Fruit fly (Drosophila melanogaster): ENCODE measurements around the gene CG15432.

CG15432 gene

dm6 chr2L:4442010-4442587 lies at the start of gene CG15432, which contains the start of gene Sfp24F:
Gene CG15432, plus strand, starts transcription at chr2L:4442320.
Gene Sfp24F, minus strand, starts transcription at chr2L:4442060.
- TF ChIP-seq noc (tag; optimal IDR thresholded peaks at IDR 0.05) = no peak

dm6 chr2L:4393842-4394421 lies 48.2 kb upstream of the CG15432 start, which contains the start of gene CG3652:
Gene CG3652, minus strand, starts transcription at chr2L:4393876.
- TF ChIP-seq noc (tag; optimal IDR thresholded peaks at IDR 0.05) = no peak

- TF ChIP-seq noc (tag; optimal IDR thresholded peaks at IDR 0.05) = no peak
Observed at dm6 chr2L:4400653-4401052, 41.5 kb upstream of the CG15432 start, which contains the start of gene CG33003. Gene CG33003, plus strand, starts transcription at chr2L:4400953.

dm6 chr2L:4403013-4403604 lies 39.0 kb upstream of the CG15432 start, which contains the start of gene Dim1:
Gene Dim1, plus strand, starts transcription at chr2L:4403251.
- no peak for TF ChIP-seq noc (tag; optimal IDR thresholded peaks at IDR 0.05)

dm6 chr2L:4410855-4411254 lies 31.3 kb upstream of the CG15432 start, which contains the start of gene CG43055:
Gene CG43055, plus strand, starts transcription at chr2L:4411155.
- no peak for TF ChIP-seq noc (tag; optimal IDR thresholded peaks at IDR 0.05)

dm6 chr2L:4414059-4414458 lies 28.1 kb upstream of the CG15432 start:
- no peak for TF ChIP-seq noc (tag; optimal IDR thresholded peaks at IDR 0.05)

- no peak for TF ChIP-seq noc (tag; optimal IDR thresholded peaks at IDR 0.05)
Observed at dm6 chr2L:4416089-4416488, 26.0 kb upstream of the CG15432 start.

- TF ChIP-seq noc (tag; optimal IDR thresholded peaks at IDR 0.05) = no peak
Observed at dm6 chr2L:4416903-4417302, 25.2 kb upstream of the CG15432 start.

dm6 chr2L:4417982-4418381 lies 24.1 kb upstream of the CG15432 start:
- no peak for TF ChIP-seq noc (tag; optimal IDR thresholded peaks at IDR 0.05)

- TF ChIP-seq noc (tag; optimal IDR thresholded peaks at IDR 0.05) = no peak
Observed at dm6 chr2L:4418819-4419218, 23.3 kb upstream of the CG15432 start.

- no peak for TF ChIP-seq noc (tag; optimal IDR thresholded peaks at IDR 0.05)
Observed at dm6 chr2L:4422154-4422553, 20.0 kb upstream of the CG15432 start.

dm6 chr2L:4433608-4434007 lies 8.5 kb upstream of the CG15432 start, which contains the start of the genes CG34177 and CG34178:
Gene CG34177, plus strand, starts transcription at chr2L:4433908.
Gene CG34178, plus strand, starts transcription at chr2L:4433908.
- TF ChIP-seq noc (tag; optimal IDR thresholded peaks at IDR 0.05) = no peak

dm6 chr2L:4437487-4437886 lies 4.6 kb upstream of the CG15432 start, which contains the start of gene CG43056:
Gene CG43056, plus strand, starts transcription at chr2L:4437787.
- TF ChIP-seq noc (tag; optimal IDR thresholded peaks at IDR 0.05) = no peak

- TF ChIP-seq noc (tag; optimal IDR thresholded peaks at IDR 0.05) = no peak
Observed at dm6 chr2L:4440881-4441737, 1.0 kb upstream of the CG15432 start, which contains the start of gene CG15431. Gene CG15431, minus strand, starts transcription at chr2L:4441282.

- no peak for TF ChIP-seq noc (tag; optimal IDR thresholded peaks at IDR 0.05)
Observed at dm6 chr2L:4444457-4444856, 2.3 kb downstream of the CG15432 start, which contains the start of the genes morgue and Elp3. Gene morgue, minus strand, starts transcription at chr2L:4444680. Gene Elp3, plus strand, starts transcription at chr2L:4444732.

dm6 chr2L:4448582-4449016 lies 6.5 kb downstream of the CG15432 start, which contains the start of gene MFS18:
Gene MFS18, minus strand, starts transcription at chr2L:4448635.
- TF ChIP-seq noc (tag; optimal IDR thresholded peaks at IDR 0.05) = peak; percentile 91
